Fruit fly (Drosophila melanogaster): Measurements from ENCODE around the gene IPIP.
A peak's percentile ranks its signal among the peaks of the same experiment; 100 is the strongest.

Gene IPIP

DNA sequence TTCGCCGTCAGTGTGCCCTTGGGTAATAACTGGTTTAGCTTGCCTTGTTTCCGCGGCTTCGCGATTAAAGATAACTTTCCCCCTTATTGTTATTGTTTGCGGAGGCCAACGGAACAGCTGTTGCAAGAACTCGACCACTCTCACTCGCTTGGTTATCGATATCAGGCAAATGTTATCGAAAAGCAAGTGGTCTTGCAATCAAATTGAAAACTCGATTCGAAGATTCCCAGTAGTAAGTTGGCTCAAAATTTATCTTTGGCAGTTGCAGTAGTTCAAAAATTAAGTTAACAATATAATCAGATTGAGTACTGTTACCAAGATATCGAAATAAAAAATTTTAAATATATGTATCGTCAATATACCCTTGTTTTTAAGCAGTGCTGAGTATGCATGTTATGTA is 18.0 kb downstream of the IPIP start, which contains the start of the genes Fbw5 and CG9147:
Gene Fbw5, minus strand, starts transcription at position 131 of the 400 bp plus-strand sequence.
Gene CG9147, plus strand, starts transcription at position 175 of the 400 bp plus-strand sequence.
- TF ChIP-seq cad (GFP tag; optimal IDR thresholded peaks at IDR 0.05) (no peak), CG13894 (tag; optimal IDR thresholded peaks at IDR 0.05) (peak; percentile 98), CG7556 (GFP tag; optimal IDR thresholded peaks at IDR 0.05) (peak; percentile 100), CG13775 (GFP tag; optimal IDR thresholded peaks at IDR 0.05) (peak; percentile 99), Meics (GFP tag; optimal IDR thresholded peaks at IDR 0.05) (peak; percentile 99), dimm (GFP tag; IDR thresholded peaks at IDR 0.05) (peak; percentile 99), crp (GFP tag; optimal IDR thresholded peaks at IDR 0.05) (peak; percentile 83 to 91), Lim3 (GFP tag; IDR thresholded peaks at IDR 0.05) (peak; percentile 98), Ets65A (GFP tag) (peak; percentile 100), her (GFP tag; optimal IDR thresholded peaks at IDR 0.05) (peak; percentile 98), CG12104 (GFP tag; optimal IDR thresholded peaks at IDR 0.05) (peak; percentile 100), ara (GFP tag; IDR thresholded peaks at IDR 0.05) (peak; percentile 100), D19B (GFP tag; optimal IDR thresholded peaks at IDR 0.05) (peak; percentile 100), CG17912 (GFP tag; optimal IDR thresholded peaks at IDR 0.05) (peak; percentile 96), CG8281 (tag; optimal IDR thresholded peaks at IDR 0.05) (peak; percentile 94), bowl (GFP tag; IDR thresholded peaks at IDR 0.05) (peak; percentile 98), Hmx (GFP tag; optimal IDR thresholded peaks at IDR 0.05) (peak; percentile 98), twi (tag; optimal IDR thresholded peaks at IDR 0.05) (peak; percentile 98), org-1 (GFP tag; optimal IDR thresholded peaks at IDR 0.05) (peak; percentile 99), CG10431 (GFP tag; optimal IDR thresholded peaks at IDR 0.05) (peak; percentile 98), psq (GFP tag; optimal IDR thresholded peaks at IDR 0.05) (peak; percentile 97), sob (GFP tag; IDR thresholded peaks at IDR 0.05) (peak; percentile 100), CG12155 (GFP tag; optimal IDR thresholded peaks at IDR 0.05) (peak; percentile 99), CG17612 (GFP tag; IDR thresholded peaks at IDR 0.05) (peak; percentile 96), ham (GFP tag; IDR thresholded peaks at IDR 0.05) (peak; percentile 99), lov (optimal IDR thresholded peaks at IDR 0.05) (no peak), lov (GFP tag; IDR thresholded peaks at IDR 0.05) (peak; percentile 99), Drgx (GFP tag; IDR thresholded peaks at IDR 0.05) (peak; percentile 99), Mrtf (GFP tag; IDR thresholded peaks at IDR 0.05) (peak; percentile 99), CG11504 (tag; optimal IDR thresholded peaks at IDR 0.05) (peak; percentile 99), CG42726 (GFP tag; IDR thresholded peaks at IDR 0.05; ENCODE audit: partially characterized antibody) (no peak), Opbp (GFP tag; IDR thresholded peaks at IDR 0.05; ENCODE audit: partially characterized antibody) (peak; percentile 57; the same call in 2 of the 3 replicates), mam (GFP tag; optimal IDR thresholded peaks at IDR 0.05) (peak; percentile 100), CG7987 (GFP tag; optimal IDR thresholded peaks at IDR 0.05) (peak; percentile 98), Awh (GFP tag; IDR thresholded peaks at IDR 0.05) (peak; percentile 99), CG13123 (GFP tag; optimal IDR thresholded peaks at IDR 0.05) (peak; percentile 99), trh (GFP tag; optimal IDR thresholded peaks at IDR 0.05) (peak; percentile 99), peb (GFP tag; IDR thresholded peaks at IDR 0.05) (peak; percentile 99), chinmo (GFP tag; IDR thresholded peaks at IDR 0.05; ENCODE audit: partially characterized antibody) (0 out of 4 replicates have a peak, but pooled peaks have one; percentile 11), CG8944 (GFP tag; optimal IDR thresholded peaks at IDR 0.05) (peak; percentile 99), luna (GFP tag; optimal IDR thresholded peaks at IDR 0.05) (peak; percentile 99), al (GFP tag; IDR thresholded peaks at IDR 0.05) (peak; percentile 99), HmgZ (tag; optimal IDR thresholded peaks at IDR 0.05) (peak; percentile 100), CG32767 (GFP tag; IDR thresholded peaks at IDR 0.05) (peak; percentile 100), gem (tag; optimal IDR thresholded peaks at IDR 0.05) (peak; percentile 100), CG17802 (tag; optimal IDR thresholded peaks at IDR 0.05) (peak; percentile 93), CG5245 (GFP tag; optimal IDR thresholded peaks at IDR 0.05) (peak; percentile 100), cato (GFP tag; optimal IDR thresholded peaks at IDR 0.05; ENCODE audit: borderline replicate concordance) (peak; percentile 99), CG1603 (tag; optimal IDR thresholded peaks at IDR 0.05) (peak; percentile 99), CG4617 (GFP tag; optimal IDR thresholded peaks at IDR 0.05; ENCODE audit: borderline replicate concordance) (peak; percentile 100), ttk (GFP tag; IDR thresholded peaks at IDR 0.05) (peak; percentile 100)
